Fruit fly (Drosophila melanogaster) whole organism, embryonic: Measurements from ENCODE around the gene Drsl5.

Source experiments
- ATbp ChIP-seq: fragments of 200-800 bp; sonication (Bioruptor generic); optimal IDR thresholded peaks from 2 replicates; lab custom pipeline; 2017; ENCODE audit warnings: missing biosample characterization, mild to moderate bottlenecking, missing genetic modification characterization, missing genetic modification reagents
- CG10209 ChIP-seq: fragments of 200-800 bp; sonication (Bioruptor generic); optimal IDR thresholded peaks from 3 replicates; lab custom pipeline; 2017; ENCODE audit warnings: missing biosample characterization, mild to moderate bottlenecking, missing genetic modification characterization, missing genetic modification reagents
- CG10267 ChIP-seq: fragments of 200-800 bp; sonication (Bioruptor generic); optimal IDR thresholded peaks from 2 replicates; lab custom pipeline; 2018; ENCODE audit warnings: missing biosample characterization, mild to moderate bottlenecking, missing genetic modification characterization, moderate library complexity
- CG14441 ChIP-seq: fragments of 200-800 bp; sonication (Bioruptor generic); IDR thresholded peaks from 2 replicates; pipeline ENCODE4 v1.3.6; 2022; ENCODE audit warnings: missing biosample characterization, missing genetic modification characterization
- CG14860 ChIP-seq: fragments of 200-800 bp; sonication (Bioruptor generic); IDR thresholded peaks from 3 replicates; pipeline ENCODE4 v1.3.6; 2022; ENCODE audit warnings: missing biosample characterization, missing genetic modification characterization; ENCODE audit not compliant: partially characterized antibody
- CG1602 ChIP-seq: fragments of 200-800 bp; sonication (Bioruptor generic); optimal IDR thresholded peaks from 3 replicates; lab custom pipeline; 2016; ENCODE audit warnings: missing biosample characterization, missing genetic modification characterization
- CG16779 ChIP-seq: fragments of 200-800 bp; sonication (Bioruptor generic); IDR thresholded peaks from 2 replicates; pipeline ENCODE4 v1.3.6; 2022; ENCODE audit warnings: missing biosample characterization, missing genetic modification characterization
- CG17829 ChIP-seq: fragments of 200-800 bp; optimal IDR thresholded peaks from 2 replicates; lab custom pipeline; 2019; ENCODE audit warnings: missing biosample characterization, mild to moderate bottlenecking, missing genetic modification characterization, moderate library complexity
- CG18262 ChIP-seq: fragments of 200-800 bp; optimal IDR thresholded peaks from 3 replicates; lab custom pipeline; 2019; ENCODE audit warnings: missing biosample characterization, mild to moderate bottlenecking, missing genetic modification characterization, moderate library complexity
- CG2199 ChIP-seq: fragments of 200-800 bp; sonication (Bioruptor generic); IDR thresholded peaks from 3 replicates; pipeline ENCODE4 v1.3.6; 2022; ENCODE audit warnings: missing biosample characterization, missing genetic modification characterization
- CG2678 ChIP-seq: fragments of 200-800 bp; sonication (Bioruptor generic); optimal IDR thresholded peaks from 3 replicates; lab custom pipeline; 2019; ENCODE audit warnings: missing biosample characterization, mild to moderate bottlenecking, missing genetic modification characterization, moderate library complexity
- CG2712 ChIP-seq: fragments of 200-800 bp; optimal IDR thresholded peaks from 3 replicates; lab custom pipeline; 2019; ENCODE audit warnings: missing biosample characterization, mild to moderate bottlenecking, missing genetic modification characterization, moderate library complexity
- CG32772 ChIP-seq: fragments of 200-800 bp; sonication (Bioruptor generic); IDR thresholded peaks from 2 replicates; pipeline ENCODE4 v1.3.6; 2022; ENCODE audit warnings: missing biosample characterization, missing genetic modification characterization
- CG3847 ChIP-seq: fragments of 200-800 bp; sonication (Bioruptor generic); IDR thresholded peaks from 2 replicates; pipeline ENCODE4 v1.3.6; 2022; ENCODE audit warnings: missing biosample characterization, missing genetic modification characterization
- CG43689 ChIP-seq: fragments of 200-800 bp; sonication (Bioruptor generic); IDR thresholded peaks from 2 replicates; pipeline ENCODE4 v1.3.6; 2022; ENCODE audit warnings: missing biosample characterization, missing genetic modification characterization
- CG4424 ChIP-seq: fragments of 200-800 bp; sonication (Bioruptor generic); optimal IDR thresholded peaks from 3 replicates; lab custom pipeline; 2016; ENCODE audit warnings: missing biosample characterization, missing genetic modification characterization
- CG4730 ChIP-seq: fragments of 200-800 bp; sonication (Bioruptor generic); IDR thresholded peaks from 2 replicates; pipeline ENCODE4 v1.3.6; 2022; ENCODE audit warnings: missing biosample characterization, missing genetic modification characterization
- CG6175 ChIP-seq: fragments of 200-800 bp; sonication (Bioruptor generic); IDR thresholded peaks from 3 replicates; pipeline ENCODE4 v1.3.6; 2022; ENCODE audit warnings: missing biosample characterization, missing genetic modification characterization
- CG6689 ChIP-seq: fragments of 200-800 bp; sonication (Bioruptor generic); IDR thresholded peaks from 2 replicates; pipeline ENCODE4 v1.3.6; 2022; ENCODE audit warnings: missing biosample characterization, missing genetic modification characterization
- CG7786 ChIP-seq: fragments of 200-800 bp; sonication (Bioruptor generic); optimal IDR thresholded peaks from 2 replicates; lab custom pipeline; 2016; ENCODE audit warnings: missing biosample characterization, missing genetic modification characterization
- CG9609 ChIP-seq: fragments of 200-800 bp; sonication (Bioruptor generic); optimal IDR thresholded peaks from 3 replicates; lab custom pipeline; 2016; ENCODE audit warnings: missing biosample characterization, missing genetic modification characterization
- CTCF ChIP-seq: fragments of 200-800 bp; sonication (Bioruptor generic); optimal IDR thresholded peaks from 2 replicates; lab custom pipeline; 2017; ENCODE audit warnings: missing biosample characterization, mild to moderate bottlenecking, missing genetic modification characterization, moderate library complexity
- D19B ChIP-seq: fragments of 200-800 bp; sonication (Bioruptor generic); optimal IDR thresholded peaks from 2 replicates; lab custom pipeline; 2017; ENCODE audit warnings: missing biosample characterization, mild to moderate bottlenecking, missing genetic modification characterization
- Dp ChIP-seq: fragments of 200-800 bp; sonication (Bioruptor generic); optimal IDR thresholded peaks from 2 replicates; lab custom pipeline; 2018; ENCODE audit warnings: missing biosample characterization, mild to moderate bottlenecking, missing genetic modification characterization, moderate library complexity
- Dref ChIP-seq: fragments of 200-800 bp; sonication (Bioruptor generic); IDR thresholded peaks from 2 replicates; pipeline ENCODE4 v1.3.6; 2022; ENCODE audit warnings: missing biosample characterization, missing genetic modification characterization
- Elba2 ChIP-seq: fragments of 200-800 bp; sonication (Bioruptor generic); optimal IDR thresholded peaks from 3 replicates; lab custom pipeline; 2016; ENCODE audit warnings: missing biosample characterization, missing genetic modification characterization
- H15 ChIP-seq: fragments of 200-800 bp; sonication (Bioruptor generic); IDR thresholded peaks from 3 replicates; pipeline ENCODE4 v1.3.6; 2022; ENCODE audit warnings: missing biosample characterization, missing genetic modification characterization
- HLH4C ChIP-seq: fragments of 200-800 bp; sonication (Bioruptor generic); IDR thresholded peaks from 3 replicates; pipeline ENCODE4 v1.3.6; 2022; ENCODE audit warnings: missing biosample characterization, missing genetic modification characterization; ENCODE audit not compliant: partially characterized antibody
- Lhr ChIP-seq: fragments of 200-800 bp; sonication (Bioruptor generic); optimal IDR thresholded peaks from 3 replicates; lab custom pipeline; 2017; ENCODE audit warnings: mild to moderate bottlenecking, missing biosample characterization, missing genetic modification reagents, missing genetic modification characterization
- Mes4 ChIP-seq: fragments of 200-800 bp; sonication (Bioruptor generic); optimal IDR thresholded peaks from 2 replicates; lab custom pipeline; 2016; ENCODE audit warnings: missing biosample characterization, missing genetic modification characterization
- Sry-β ChIP-seq: fragments of 200-800 bp; sonication (Bioruptor generic); optimal IDR thresholded peaks from 2 replicates; lab custom pipeline; 2018; ENCODE audit warnings: missing biosample characterization, mild to moderate bottlenecking, missing genetic modification characterization, moderate library complexity
- Sry-δ ChIP-seq: fragments of 200-800 bp; sonication (Bioruptor generic); optimal IDR thresholded peaks from 2 replicates; lab custom pipeline; 2016; ENCODE audit warnings: missing biosample characterization, missing genetic modification characterization
- Stat92E ChIP-seq, 3 experiments: fragments of >200 bp in 2 of 3; fragments of 200-800 bp in 1 of 3; sonication (Bioruptor generic) in 1 of 3; optimal IDR thresholded peaks; 2 replicates each; lab custom pipeline; 2017 to 2019; ENCODE audit warnings: missing biosample characterization in 3 of 3, missing genetic modification characterization in 3 of 3, mild to moderate bottlenecking in 1 of 3, moderate library complexity in 1 of 3
- aop ChIP-seq: fragments of 200-800 bp; sonication (Bioruptor generic); IDR thresholded peaks from 2 replicates; pipeline ENCODE4 v1.3.6; 2022; ENCODE audit warnings: missing biosample characterization, missing genetic modification characterization
- az2 ChIP-seq: fragments of 200-800 bp; sonication (Bioruptor generic); optimal IDR thresholded peaks from 3 replicates; lab custom pipeline; 2016; ENCODE audit warnings: missing biosample characterization, missing genetic modification characterization
- caup ChIP-seq: fragments of 200-800 bp; sonication (Bioruptor generic); optimal IDR thresholded peaks from 3 replicates; lab custom pipeline; 2017; ENCODE audit warnings: missing biosample characterization, mild to moderate bottlenecking, missing genetic modification characterization, moderate library complexity; ENCODE audit not compliant: severe bottlenecking
- chif ChIP-seq, 2 experiments: fragments of 200-800 bp; sonication (Bioruptor generic); optimal IDR thresholded peaks; 3 replicates each; lab custom pipeline; 2016; ENCODE audit warnings: missing biosample characterization in 2 of 2, missing genetic modification characterization in 2 of 2
- eyg ChIP-seq: fragments of 200-800 bp; sonication (Bioruptor generic); optimal IDR thresholded peaks from 3 replicates; lab custom pipeline; 2016; ENCODE audit warnings: missing biosample characterization, missing genetic modification characterization
- gcm2 ChIP-seq: fragments of 200-800 bp; sonication (Bioruptor generic); optimal IDR thresholded peaks from 2 replicates; lab custom pipeline; 2016; ENCODE audit warnings: missing biosample characterization, missing genetic modification characterization
- ken ChIP-seq: fragments of 200-800 bp; sonication (Bioruptor generic); IDR thresholded peaks from 3 replicates; pipeline ENCODE4 v1.3.6; 2022; ENCODE audit warnings: missing biosample characterization, missing genetic modification characterization
- kni ChIP-seq: fragments of 200-800 bp; sonication (Bioruptor generic); optimal IDR thresholded peaks from 3 replicates; lab custom pipeline; 2017; ENCODE audit warnings: mild to moderate bottlenecking, missing biosample characterization, missing genetic modification reagents, missing genetic modification characterization
- lab ChIP-seq: fragments of 200-800 bp; sonication (Bioruptor generic); optimal IDR thresholded peaks from 3 replicates; lab custom pipeline; 2017; ENCODE audit warnings: missing biosample characterization, missing genetic modification characterization, mild to moderate bottlenecking, moderate library complexity, missing genetic modification reagents
- odd ChIP-seq: fragments of 200-800 bp; sonication (Bioruptor generic); optimal IDR thresholded peaks from 2 replicates; lab custom pipeline; 2017; ENCODE audit warnings: missing biosample characterization, mild to moderate bottlenecking, missing genetic modification characterization
- slp2 ChIP-seq: fragments of 200-800 bp; sonication (Bioruptor generic); optimal IDR thresholded peaks from 2 replicates; lab custom pipeline; 2016; ENCODE audit warnings: missing biosample characterization, missing genetic modification characterization
- stwl ChIP-seq: fragments of 200-800 bp; sonication (Bioruptor generic); optimal IDR thresholded peaks from 3 replicates; lab custom pipeline; 2018; ENCODE audit warnings: missing biosample characterization, mild to moderate bottlenecking, missing genetic modification characterization, moderate library complexity
- ttk ChIP-seq: fragments of 200-800 bp; sonication (Bioruptor generic); IDR thresholded peaks from 2 replicates; pipeline ENCODE4 v2.1.2; 2022; ENCODE audit warnings: missing biosample characterization, missing genetic modification characterization
- tup ChIP-seq: fragments of 200-800 bp; sonication (Bioruptor generic); optimal IDR thresholded peaks from 2 replicates; lab custom pipeline; 2016; ENCODE audit warnings: missing biosample characterization, mild to moderate bottlenecking, missing genetic modification characterization, moderate library complexity
- tx ChIP-seq: fragments of 200-800 bp; sonication (Bioruptor generic); optimal IDR thresholded peaks from 2 replicates; lab custom pipeline; 2016; ENCODE audit warnings: missing biosample characterization, missing genetic modification characterization
- unpg ChIP-seq: fragments of 200-800 bp; sonication (Bioruptor generic); optimal IDR thresholded peaks from 3 replicates; lab custom pipeline; 2018; ENCODE audit warnings: missing biosample characterization, mild to moderate bottlenecking, missing genetic modification characterization, moderate library complexity

Gene Drsl5

dm6 chr3L:3325925-3326903 lies 9.6 kb downstream of the Drsl5 start, which contains the start of gene Gtpx (continued):
- no peak for TF ChIP-seq slp2 (GFP tag; lab: Kevin White, UChicago)
- peak in 1 of 2 experiments; percentile 37 for TF ChIP-seq chif (GFP tag; optimal IDR thresholded peaks at IDR 0.05; lab: Kevin White, UChicago)
- no peak for TF ChIP-seq CTCF (GFP tag; lab: Kevin White, UChicago)
- no peak for TF ChIP-seq H15
- no peak for TF ChIP-seq CG18262
- TF ChIP-seq CG4730, result no peak
- TF ChIP-seq HLH4C, result no peak
- no peak for TF ChIP-seq CG43689 (GFP tag; lab: Robert Waterston, UW)
- no peak for TF ChIP-seq CG16779 (GFP tag; lab: Robert Waterston, UW)
- TF ChIP-seq CG2712 (tag; lab: Kevin White, UChicago), result peak; percentile 37
- TF ChIP-seq unpg (GFP tag; lab: Kevin White, UChicago), result no peak
- TF ChIP-seq tx, result peak; percentile 40
- no peak for TF ChIP-seq eyg
- TF ChIP-seq CG14860 (GFP tag; lab: Robert Waterston, UW), result no peak
- TF ChIP-seq CG10267 (tag; lab: Kevin White, UChicago), result peak; percentile 53
- peak; percentile 51; the same call in 1 of the 2 replicates for TF ChIP-seq CG14441 (GFP tag; lab: Robert Waterston, UW)
- peak; percentile 25 for TF ChIP-seq CG10209 (GFP tag; lab: Kevin White, UChicago)
- TF ChIP-seq Sry-β, result no peak
- TF ChIP-seq D19B (GFP tag; lab: Kevin White, UChicago), result no peak
- peak; percentile 21 for TF ChIP-seq CG7786
- TF ChIP-seq Lhr, result peak; percentile 83
- TF ChIP-seq odd (GFP tag; lab: Kevin White, UChicago), result no peak
- no peak for TF ChIP-seq Stat92E (GFP tag; optimal IDR thresholded peaks at IDR 0.05; lab: Kevin White, UChicago)
- TF ChIP-seq gcm2 (GFP tag; lab: Kevin White, UChicago), result no peak
- TF ChIP-seq CG9609, result no peak
- no peak for TF ChIP-seq CG6689
- peak; percentile 84 for TF ChIP-seq CG3847 (GFP tag; lab: Robert Waterston, UW)
- no peak for TF ChIP-seq caup
- peak; percentile 6 for TF ChIP-seq CG1602 (GFP tag; lab: Kevin White, UChicago)
- TF ChIP-seq ATbp (GFP tag; lab: Kevin White, UChicago), result no peak
- TF ChIP-seq az2 (GFP tag; lab: Kevin White, UChicago), result peak; percentile 30
- peak; percentile 32 for TF ChIP-seq kni (GFP tag; lab: Kevin White, UChicago)
- no peak for TF ChIP-seq CG32772 (GFP tag; lab: Robert Waterston, UW)
- peak; percentile 23 for TF ChIP-seq Elba2 (GFP tag; lab: Kevin White, UChicago)
- 0 out of 3 replicates have a peak, but pooled peaks have one; percentile 4 for TF ChIP-seq ken (GFP tag; lab: Robert Waterston, UW)
- peak; percentile 41 for TF ChIP-seq CG17829
- no peak for TF ChIP-seq lab (GFP tag; lab: Kevin White, UChicago)
- peak; percentile 20 for TF ChIP-seq Mes4 (GFP tag; lab: Kevin White, UChicago)
- TF ChIP-seq CG2678 (tag; lab: Kevin White, UChicago), result no peak
- TF ChIP-seq ttk, result no peak
- TF ChIP-seq CG4424 (GFP tag; lab: Kevin White, UChicago), result no peak
- TF ChIP-seq aop (GFP tag; lab: Robert Waterston, UW), result no peak
- TF ChIP-seq Dp (GFP tag; lab: Kevin White, UChicago), result peak; percentile 80
- TF ChIP-seq stwl, result peak; percentile 88
- TF ChIP-seq tup (GFP tag; lab: Kevin White, UChicago), result no peak
- TF ChIP-seq Sry-δ (GFP tag; lab: Kevin White, UChicago), result peak; percentile 26
- TF ChIP-seq CG6175 (GFP tag; lab: Robert Waterston, UW), result no peak
- no peak for TF ChIP-seq CG2199 (GFP tag; lab: Robert Waterston, UW)
- TF ChIP-seq Dref (GFP tag; lab: Robert Waterston, UW), result peak; percentile 31; the same call in 1 of the 2 replicates
